Worm (Caenorhabditis elegans) whole organism, late embryonic: Measurements from ENCODE around the gene K10G6.5.

Experiments used
- K02D7.2 ChIP-seq: sonication (generic microtip); optimal IDR thresholded peaks from 2 replicates; lab custom pipeline; 2017; ENCODE audit warnings: mild to moderate bottlenecking, missing genetic modification characterization, missing compliant biosample characterization
- ahr-1 ChIP-seq: sonication (generic microtip); optimal IDR thresholded peaks from 2 replicates; lab custom pipeline; 2016; ENCODE audit warnings: missing genetic modification characterization, missing compliant biosample characterization
- ama-1 ChIP-seq: fragments of 150-350 bp; optimal IDR thresholded peaks from 2 replicates; lab custom pipeline; 2014
- ceh-14 ChIP-seq: sonication (generic microtip); optimal IDR thresholded peaks from 2 replicates; lab custom pipeline; 2016; ENCODE audit warnings: missing genotype, missing genetic modification characterization, missing compliant biosample characterization
- ceh-18 ChIP-seq: sonication (generic microtip); optimal IDR thresholded peaks from 2 replicates; lab custom pipeline; 2016; ENCODE audit warnings: missing genetic modification characterization, missing compliant biosample characterization
- ceh-19 ChIP-seq: fragments of 200-800 bp; sonication (Bioruptor generic); optimal IDR thresholded peaks from 2 replicates; lab custom pipeline; 2018; ENCODE audit warnings: mild to moderate bottlenecking, missing genetic modification characterization, missing compliant biosample characterization
- ceh-22 ChIP-seq: sonication (generic microtip); optimal IDR thresholded peaks from 2 replicates; lab custom pipeline; 2017; ENCODE audit warnings: missing biosample characterization, missing genetic modification characterization
- ceh-24 ChIP-seq: sonication (generic microtip); optimal IDR thresholded peaks from 2 replicates; lab custom pipeline; 2016; ENCODE audit warnings: mild to moderate bottlenecking, missing genetic modification characterization, missing compliant biosample characterization
- ceh-30 ChIP-seq: fragments of 150-350 bp; optimal IDR thresholded peaks from 2 replicates; lab custom pipeline; 2014; ENCODE audit warnings: missing biosample characterization, missing genetic modification characterization
- ceh-31 ChIP-seq: sonication (generic microtip); optimal IDR thresholded peaks from 2 replicates; lab custom pipeline; 2016; ENCODE audit warnings: missing genetic modification characterization, missing compliant biosample characterization
- ceh-48 ChIP-seq: sonication (generic microtip); optimal IDR thresholded peaks from 2 replicates; lab custom pipeline; 2016; ENCODE audit warnings: missing genetic modification characterization, inconsistent platforms, missing compliant biosample characterization
- dmd-4 ChIP-seq: sonication (generic microtip); optimal IDR thresholded peaks from 2 replicates; lab custom pipeline; 2016; ENCODE audit warnings: borderline replicate concordance, missing genetic modification characterization, missing compliant biosample characterization
- dve-1 ChIP-seq: sonication (generic microtip); optimal IDR thresholded peaks from 2 replicates; lab custom pipeline; 2017; ENCODE audit warnings: antibody characterized with exemption, mild to moderate bottlenecking, missing genetic modification characterization, missing compliant biosample characterization
- elt-2 ChIP-seq: sonication (generic microtip); optimal IDR thresholded peaks from 2 replicates; lab custom pipeline; 2016; ENCODE audit warnings: missing genetic modification reagents, missing genetic modification characterization, missing compliant biosample characterization
- hlh-13 ChIP-seq: fragments of 200-800 bp; sonication (Bioruptor generic); optimal IDR thresholded peaks from 2 replicates; lab custom pipeline; 2018; ENCODE audit warnings: mild to moderate bottlenecking, missing genetic modification characterization, missing compliant biosample characterization
- hlh-30 ChIP-seq: sonication (generic microtip); optimal IDR thresholded peaks from 2 replicates; lab custom pipeline; 2017; ENCODE audit warnings: antibody characterized with exemption, missing genetic modification characterization, missing compliant biosample characterization; ENCODE audit not compliant: insufficient read depth
- mec-3 ChIP-seq: sonication (generic microtip); optimal IDR thresholded peaks from 2 replicates; lab custom pipeline; 2016; ENCODE audit warnings: borderline replicate concordance, missing genetic modification characterization, missing compliant biosample characterization
- nfya-1 ChIP-seq: sonication (generic microtip); optimal IDR thresholded peaks from 2 replicates; lab custom pipeline; 2017; ENCODE audit warnings: missing genetic modification characterization, mild to moderate bottlenecking, missing compliant biosample characterization, antibody characterized with exemption, moderate library complexity
- nhr-232 ChIP-seq: sonication (generic microtip); optimal IDR thresholded peaks from 2 replicates; lab custom pipeline; 2016; ENCODE audit warnings: missing genetic modification characterization, missing compliant biosample characterization
- npax-4 ChIP-seq: sonication (generic microtip); optimal IDR thresholded peaks from 2 replicates; lab custom pipeline; 2016; ENCODE audit warnings: missing genetic modification characterization, missing compliant biosample characterization
- odd-2 ChIP-seq: sonication (generic microtip); optimal IDR thresholded peaks from 2 replicates; lab custom pipeline; 2017; ENCODE audit warnings: antibody characterized with exemption, mild to moderate bottlenecking, missing genetic modification characterization, missing compliant biosample characterization
- pat-9 ChIP-seq: fragments of 200-800 bp; sonication (Bioruptor generic); optimal IDR thresholded peaks from 2 replicates; lab custom pipeline; 2018; ENCODE audit warnings: mild to moderate bottlenecking, missing genetic modification characterization, moderate library complexity, missing compliant biosample characterization
- pha-2 ChIP-seq: sonication (generic microtip); optimal IDR thresholded peaks from 2 replicates; lab custom pipeline; 2017; ENCODE audit warnings: mild to moderate bottlenecking, missing genetic modification characterization, missing compliant biosample characterization
- pros-1 ChIP-seq: fragments of 150-350 bp; optimal IDR thresholded peaks from 2 replicates; lab custom pipeline; 2014; ENCODE audit warnings: missing biosample characterization, missing genetic modification reagents, missing genetic modification characterization
- rnt-1 ChIP-seq: sonication (generic microtip); optimal IDR thresholded peaks from 2 replicates; lab custom pipeline; 2016; ENCODE audit warnings: missing genetic modification characterization, missing compliant biosample characterization
- sdc-2 ChIP-seq: sonication (generic microtip); optimal IDR thresholded peaks from 2 replicates; lab custom pipeline; 2016; ENCODE audit warnings: missing genotype, missing genetic modification characterization, missing compliant biosample characterization
- tbx-2 ChIP-seq: sonication (generic microtip); optimal IDR thresholded peaks from 2 replicates; lab custom pipeline; 2016; ENCODE audit warnings: missing genetic modification characterization, missing compliant biosample characterization
- tbx-7 ChIP-seq: sonication (generic microtip); optimal IDR thresholded peaks from 2 replicates; lab custom pipeline; 2016; ENCODE audit warnings: missing genotype, missing genetic modification characterization, missing compliant biosample characterization
- unc-3 ChIP-seq, 2 experiments: fragments of 200-800 bp in 1 of 2; sonication (Bioruptor generic) in 1 of 2; sonication (generic microtip) in 1 of 2; conservative IDR thresholded peaks in 1 of 2; optimal IDR thresholded peaks in 1 of 2; 2 replicates each; pipeline versions ENCODE4 v1.3.6 to Lab custom; 2016 to 2022; ENCODE audit warnings: missing compliant biosample characterization in 2 of 2, missing genetic modification characterization in 2 of 2, missing genetic modification reagents in 1 of 2
- unc-42 ChIP-seq: sonication (generic microtip); optimal IDR thresholded peaks from 2 replicates; lab custom pipeline; 2016; ENCODE audit warnings: missing genotype, missing genetic modification characterization, missing compliant biosample characterization
- ztf-16 ChIP-seq: sonication (generic microtip); optimal IDR thresholded peaks from 2 replicates; lab custom pipeline; 2017; ENCODE audit warnings: missing genetic modification characterization, missing compliant biosample characterization

Gene K10G6.5

ce11 chrII:3961256-3961655, 25.8 kb upstream of the K10G6.5 start:
- TF ChIP-seq ceh-48 (tag; lab: Kevin White, UChicago) (no peak), tbx-2 (tag; lab: Kevin White, UChicago) (no peak), ceh-31 (peak; percentile 17), nhr-232 (tag; lab: Kevin White, UChicago) (no peak)

- peak; percentile 29 for TF ChIP-seq sdc-2 (tag; lab: Kevin White, UChicago)
- no peak for TF ChIP-seq pha-2 (tag; lab: Kevin White, UChicago)
Observed at ce11 chrII:3964302-3964885, 22.7 kb upstream of the K10G6.5 start.

ce11 chrII:3965665-3966416, 21.2 kb upstream of the K10G6.5 start:
- TF ChIP-seq ceh-30 (tag; lab: Kevin White, UChicago) (no peak), ztf-16 (tag; lab: Kevin White, UChicago) (no peak), rnt-1 (no peak), pat-9 (tag; lab: Kevin White, UChicago) (no peak), pha-2 (tag; lab: Kevin White, UChicago) (no peak), nfya-1 (tag; lab: Kevin White, UChicago) (peak; percentile 88), ceh-18 (tag; lab: Kevin White, UChicago) (no peak)

ce11 chrII:3967061-3967460, 20.0 kb upstream of the K10G6.5 start:
- TF ChIP-seq npax-4 (tag; lab: Kevin White, UChicago): no peak

- TF ChIP-seq ceh-22 (tag; lab: Kevin White, UChicago) (no peak), tbx-7 (tag; lab: Kevin White, UChicago) (no peak), mec-3 (tag; lab: Kevin White, UChicago) (peak; percentile 34)
Observed at ce11 chrII:3968070-3968469, 19.0 kb upstream of the K10G6.5 start.

- TF ChIP-seq hlh-30 (tag; lab: Kevin White, UChicago): no peak
Observed at ce11 chrII:3968808-3969207, 18.2 kb upstream of the K10G6.5 start.

ce11 chrII:3972153-3972552, 14.9 kb upstream of the K10G6.5 start, which contains the start of gene K10G6.9:
Gene K10G6.9, plus strand, starts transcription at chrII:3972262.
- TF ChIP-seq ceh-24 (no peak), unc-3 (GFP tag; conservative IDR thresholded peaks at IDR 0.05; lab: Robert Waterston, UW) (no peak), unc-3 (tag; optimal IDR thresholded peaks at IDR 0.05; lab: Kevin White, UChicago) (no peak), ceh-14 (tag; lab: Kevin White, UChicago) (no peak), ceh-30 (tag; lab: Kevin White, UChicago) (no peak), nhr-232 (tag; lab: Kevin White, UChicago) (no peak), ceh-31 (no peak), ahr-1 (tag; lab: Kevin White, UChicago) (no peak)

- TF ChIP-seq ztf-16 (tag; lab: Kevin White, UChicago) (no peak), dmd-4 (tag; lab: Kevin White, UChicago) (no peak), nhr-232 (tag; lab: Kevin White, UChicago) (no peak), elt-2 (tag; lab: Kevin White, UChicago) (no peak), dve-1 (tag; lab: Kevin White, UChicago) (no peak), ceh-19 (no peak), odd-2 (no peak), npax-4 (tag; lab: Kevin White, UChicago) (no peak), unc-42 (tag; lab: Kevin White, UChicago) (peak; percentile 58), pros-1 (tag; lab: Kevin White, UChicago) (no peak), K02D7.2 (no peak), ceh-31 (peak; percentile 52), hlh-13 (GFP tag; lab: Kevin White, UChicago) (no peak), ama-1 (lab: Kevin White, UChicago) (no peak)
Observed at ce11 chrII:3974953-3975352, 12.1 kb upstream of the K10G6.5 start, which contains the start of gene cank-26. Gene cank-26, minus strand, starts transcription at chrII:3975065.
